Fruit fly (Drosophila melanogaster) whole organism, embryonic: ENCODE measurements around the gene CG14664.

ENCODE experiments used
- CG1024 ChIP-seq: fragments of 200-800 bp; sonication (Bioruptor generic); IDR thresholded peaks from 2 replicates; pipeline ENCODE4 v1.3.6; 2022; ENCODE audit warnings: missing biosample characterization, missing genetic modification characterization
- CG10321 ChIP-seq: fragments of 200-800 bp; sonication (Bioruptor generic); IDR thresholded peaks from 2 replicates; pipeline ENCODE4 v1.3.6; 2022; ENCODE audit warnings: missing biosample characterization, missing genetic modification characterization
- CG11085 ChIP-seq: fragments of 200-800 bp; sonication (Bioruptor generic); IDR thresholded peaks from 2 replicates; pipeline ENCODE4 v1.3.6; 2022; ENCODE audit warnings: missing biosample characterization, missing genetic modification characterization
- CG11247 ChIP-seq: fragments of 200-800 bp; sonication (Bioruptor generic); IDR thresholded peaks from 2 replicates; pipeline ENCODE4 v1.3.6; 2022; ENCODE audit warnings: missing biosample characterization, missing genetic modification characterization
- CG11560 ChIP-seq: fragments of 200-800 bp; sonication (Bioruptor generic); IDR thresholded peaks from 3 replicates; pipeline ENCODE4 v1.3.6; 2022; ENCODE audit warnings: missing biosample characterization, missing genetic modification characterization
- CG12391 ChIP-seq: fragments of 200-800 bp; sonication (Bioruptor generic); optimal IDR thresholded peaks from 3 replicates; lab custom pipeline; 2018; ENCODE audit warnings: missing biosample characterization, mild to moderate bottlenecking, missing genetic modification characterization, moderate library complexity
- CG13287 ChIP-seq: fragments of 200-800 bp; sonication (Bioruptor generic); IDR thresholded peaks from 2 replicates; pipeline ENCODE4 v1.3.6; 2022; ENCODE audit warnings: missing biosample characterization, missing genetic modification characterization; ENCODE audit not compliant: partially characterized antibody
- CG13296 ChIP-seq: fragments of 200-800 bp; sonication (Bioruptor generic); optimal IDR thresholded peaks from 3 replicates; lab custom pipeline; 2018; ENCODE audit warnings: missing biosample characterization, mild to moderate bottlenecking, missing genetic modification characterization
- CG15479 ChIP-seq: fragments of 200-800 bp; sonication (Bioruptor generic); optimal IDR thresholded peaks from 3 replicates; lab custom pipeline; 2019; ENCODE audit warnings: missing biosample characterization, mild to moderate bottlenecking, missing genetic modification characterization, moderate library complexity
- CG18011 ChIP-seq: fragments of 200-800 bp; sonication (Bioruptor generic); optimal IDR thresholded peaks from 2 replicates; lab custom pipeline; 2017; ENCODE audit warnings: missing biosample characterization, missing genetic modification characterization, mild to moderate bottlenecking, moderate library complexity, missing genotype
- CG30020 ChIP-seq: fragments of 200-800 bp; optimal IDR thresholded peaks from 2 replicates; lab custom pipeline; 2019; ENCODE audit warnings: missing biosample characterization, mild to moderate bottlenecking, missing genetic modification characterization, moderate library complexity
- CG34422 ChIP-seq: fragments of 200-800 bp; sonication (Bioruptor generic); IDR thresholded peaks from 3 replicates; pipeline ENCODE4 v1.3.6; 2022; ENCODE audit warnings: missing biosample characterization, missing genetic modification characterization
- CG4820 ChIP-seq: fragments of 200-800 bp; sonication (Bioruptor generic); optimal IDR thresholded peaks from 3 replicates; lab custom pipeline; 2016; ENCODE audit warnings: missing biosample characterization, missing genetic modification characterization
- CG4854 ChIP-seq: fragments of 200-800 bp; sonication (Bioruptor generic); optimal IDR thresholded peaks from 2 replicates; lab custom pipeline; 2016; ENCODE audit warnings: missing biosample characterization, missing genetic modification characterization, inconsistent platforms
- CrebB ChIP-seq: fragments of 200-800 bp; sonication (Bioruptor generic); optimal IDR thresholded peaks from 3 replicates; lab custom pipeline; 2018; ENCODE audit warnings: missing biosample characterization, mild to moderate bottlenecking, missing genetic modification characterization
- D19A ChIP-seq: fragments of 200-800 bp; optimal IDR thresholded peaks from 3 replicates; lab custom pipeline; 2019; ENCODE audit warnings: missing biosample characterization, mild to moderate bottlenecking, missing genetic modification characterization, moderate library complexity
- Doc3 ChIP-seq: fragments of 200-800 bp; sonication (Bioruptor generic); IDR thresholded peaks from 3 replicates; pipeline ENCODE4 v1.3.6; 2022; ENCODE audit warnings: missing biosample characterization, missing genetic modification characterization; ENCODE audit not compliant: partially characterized antibody
- Eip74EF ChIP-seq, 2 experiments: fragments of 200-800 bp in 1 of 2; fragments of >200 bp in 1 of 2; sonication (Bioruptor generic) in 1 of 2; optimal IDR thresholded peaks; 2 replicates each; lab custom pipeline; 2017 to 2019; ENCODE audit warnings: missing biosample characterization in 2 of 2, missing genetic modification characterization in 2 of 2, mild to moderate bottlenecking in 1 of 2, moderate library complexity in 1 of 2
- Ets97D ChIP-seq: fragments of 200-800 bp; sonication (Bioruptor generic); optimal IDR thresholded peaks from 3 replicates; lab custom pipeline; 2016; ENCODE audit warnings: missing biosample characterization, missing genetic modification characterization
- H2.0 ChIP-seq: fragments of 200-800 bp; sonication (Bioruptor generic); IDR thresholded peaks from 2 replicates; pipeline ENCODE4 v1.3.6; 2022; ENCODE audit warnings: missing biosample characterization, missing genetic modification characterization
- Kr ChIP-seq: fragments of 200-800 bp; sonication (Bioruptor generic); optimal IDR thresholded peaks from 2 replicates; lab custom pipeline; 2017; ENCODE audit warnings: missing biosample characterization, mild to moderate bottlenecking, missing genetic modification characterization
- Lpt ChIP-seq: fragments of >200 bp; optimal IDR thresholded peaks from 2 replicates; lab custom pipeline; 2018; ENCODE audit warnings: missing biosample characterization, missing genetic modification characterization
- Myb ChIP-seq: fragments of 200-800 bp; sonication (Bioruptor generic); optimal IDR thresholded peaks from 2 replicates; lab custom pipeline; 2016; ENCODE audit warnings: missing biosample characterization, missing genetic modification characterization
- Nf-YC ChIP-seq: fragments of 200-800 bp; optimal IDR thresholded peaks from 3 replicates; lab custom pipeline; 2019; ENCODE audit warnings: missing biosample characterization, mild to moderate bottlenecking, missing genetic modification characterization, moderate library complexity
- Ptx1 ChIP-seq: fragments of 200-800 bp; sonication (Bioruptor generic); IDR thresholded peaks from 2 replicates; pipeline ENCODE4 v1.3.6; 2022; ENCODE audit warnings: missing biosample characterization, missing genetic modification characterization
- amos ChIP-seq: fragments of 200-800 bp; sonication (Bioruptor generic); IDR thresholded peaks from 2 replicates; pipeline ENCODE4 v1.3.6; 2022; ENCODE audit warnings: missing biosample characterization, missing genetic modification characterization; ENCODE audit not compliant: partially characterized antibody
- cato ChIP-seq: fragments of 200-800 bp; sonication (Bioruptor generic); optimal IDR thresholded peaks from 2 replicates; lab custom pipeline; 2016; ENCODE audit warnings: missing biosample characterization, missing genetic modification characterization, borderline replicate concordance
- danr ChIP-seq: fragments of 200-800 bp; sonication (Bioruptor generic); IDR thresholded peaks from 2 replicates; pipeline ENCODE4 v1.3.6; 2022; ENCODE audit warnings: missing biosample characterization, missing genetic modification characterization
- disco-r ChIP-seq: fragments of 200-800 bp; sonication (Bioruptor generic); optimal IDR thresholded peaks from 2 replicates; lab custom pipeline; 2016; ENCODE audit warnings: missing biosample characterization, missing genetic modification characterization
- emc ChIP-seq: fragments of 200-800 bp; sonication (Bioruptor generic); optimal IDR thresholded peaks from 2 replicates; lab custom pipeline; 2016; ENCODE audit warnings: missing biosample characterization, missing genetic modification characterization
- ftz-f1 ChIP-seq: fragments of 200-800 bp; sonication (Bioruptor generic); optimal IDR thresholded peaks from 2 replicates; lab custom pipeline; 2016; ENCODE audit warnings: missing biosample characterization, missing genetic modification characterization
- gfzf ChIP-seq: fragments of 200-800 bp; sonication (Bioruptor generic); optimal IDR thresholded peaks from 2 replicates; lab custom pipeline; 2016; ENCODE audit warnings: missing biosample characterization, mild to moderate bottlenecking, missing genetic modification characterization, moderate library complexity
- ham ChIP-seq: fragments of 200-800 bp; sonication (Bioruptor generic); IDR thresholded peaks from 2 replicates; pipeline ENCODE4 v1.3.6; 2022; ENCODE audit warnings: missing biosample characterization, missing genetic modification characterization
- hth ChIP-seq: fragments of >200 bp; optimal IDR thresholded peaks from 2 replicates; lab custom pipeline; 2017; ENCODE audit warnings: inconsistent platforms
- lbe ChIP-seq: fragments of 200-800 bp; sonication (Bioruptor generic); optimal IDR thresholded peaks from 2 replicates; lab custom pipeline; 2016; ENCODE audit warnings: missing biosample characterization, mild to moderate bottlenecking, missing genetic modification characterization
- lmd ChIP-seq: fragments of 200-800 bp; sonication (Bioruptor generic); IDR thresholded peaks from 2 replicates; pipeline ENCODE4 v1.3.6; 2022; ENCODE audit warnings: missing biosample characterization, missing genetic modification characterization
- pan ChIP-seq, 4 experiments: fragments of >200 bp in 3 of 4; fragments of 200-800 bp in 1 of 4; sonication (Bioruptor generic) in 1 of 4; optimal IDR thresholded peaks in 3 of 4; IDR thresholded peaks in 1 of 4; 2 replicates each; pipeline versions ENCODE4 v1.3.6 to Lab custom; 2017 to 2022; ENCODE audit warnings: missing biosample characterization in 2 of 4, missing genetic modification characterization in 2 of 4, mixed read lengths in 1 of 4
- pita ChIP-seq: fragments of 200-800 bp; sonication (Bioruptor generic); optimal IDR thresholded peaks from 2 replicates; lab custom pipeline; 2017; ENCODE audit warnings: missing biosample characterization, mild to moderate bottlenecking, missing genetic modification characterization
- ranshi ChIP-seq: fragments of 200-800 bp; sonication (Bioruptor generic); IDR thresholded peaks from 2 replicates; pipeline ENCODE4 v1.3.6; 2022; ENCODE audit warnings: missing biosample characterization, missing genetic modification characterization
- sens-2 ChIP-seq: fragments of 200-800 bp; sonication (Bioruptor generic); IDR thresholded peaks from 2 replicates; pipeline ENCODE4 v1.3.6; 2022; ENCODE audit warnings: missing biosample characterization, missing genetic modification characterization
- sim ChIP-seq: fragments of 200-800 bp; sonication (Bioruptor generic); IDR thresholded peaks from 2 replicates; pipeline ENCODE4 v1.3.6; 2022; ENCODE audit warnings: missing biosample characterization, missing genetic modification characterization
- toy ChIP-seq: fragments of 200-800 bp; sonication (Bioruptor generic); IDR thresholded peaks from 2 replicates; pipeline ENCODE4 v1.3.6; 2022; ENCODE audit warnings: missing biosample characterization, missing genetic modification characterization
- vvl ChIP-seq: fragments of 200-800 bp; sonication (Bioruptor generic); IDR thresholded peaks from 2 replicates; pipeline ENCODE4 v1.3.6; 2022; ENCODE audit warnings: missing biosample characterization, missing genetic modification characterization
- wek ChIP-seq: fragments of 200-800 bp; sonication (Bioruptor generic); optimal IDR thresholded peaks from 3 replicates; lab custom pipeline; 2018; ENCODE audit warnings: missing biosample characterization, mild to moderate bottlenecking, missing genetic modification characterization, moderate library complexity
- zen ChIP-seq: fragments of 200-800 bp; sonication (Bioruptor generic); optimal IDR thresholded peaks from 3 replicates; lab custom pipeline; 2018; ENCODE audit warnings: missing biosample characterization, mild to moderate bottlenecking, missing genetic modification characterization, moderate library complexity
- zen2 ChIP-seq: fragments of 200-800 bp; sonication (Bioruptor generic); IDR thresholded peaks from 3 replicates; pipeline ENCODE4 v1.3.6; 2022; ENCODE audit warnings: missing biosample characterization, missing genetic modification characterization; ENCODE audit not compliant: partially characterized antibody
- zf30C ChIP-seq: fragments of 200-800 bp; sonication (Bioruptor generic); optimal IDR thresholded peaks from 3 replicates; lab custom pipeline; 2018; ENCODE audit warnings: missing biosample characterization, mild to moderate bottlenecking, missing genetic modification characterization

The CG14664 gene

dm6 chr3R:5215334-5216307 lies 8.3 kb upstream of the CG14664 start (continued):
- TF ChIP-seq Nf-YC (tag; lab: Kevin White, UChicago) (peak; percentile 1), Ptx1 (GFP tag; lab: Robert Waterston, UW) (peak; percentile 69), CG4820 (GFP tag; lab: Kevin White, UChicago) (peak; percentile 96), hth (lab: Kevin White, UChicago) (no peak), sim (GFP tag; lab: Robert Waterston, UW) (peak; percentile 99), CG18011 (peak; percentile 76), zen (tag; lab: Kevin White, UChicago) (peak; percentile 89), cato (GFP tag; lab: Kevin White, UChicago) (peak; percentile 97), CG11085 (GFP tag; lab: Robert Waterston, UW) (peak; percentile 79), Lpt (no peak), CG30020 (tag; lab: Kevin White, UChicago) (peak; percentile 68), CG11247 (GFP tag; lab: Robert Waterston, UW) (peak; percentile 90), zen2 (no peak), disco-r (GFP tag; lab: Kevin White, UChicago) (peak; percentile 98), lbe (GFP tag; lab: Kevin White, UChicago) (peak; percentile 77), CG11560 (tag; lab: Robert Waterston, UW) (peak; percentile 60; the same call in 1 of the 3 replicates), ham (GFP tag; lab: Robert Waterston, UW) (0 out of 2 replicates have a peak, but pooled peaks have one; percentile 14), gfzf (GFP tag; lab: Kevin White, UChicago) (peak; percentile 45), sens-2 (GFP tag; lab: Robert Waterston, UW) (peak; percentile 96), CG4854 (GFP tag; lab: Kevin White, UChicago) (peak; percentile 98), ftz-f1 (GFP tag; lab: Kevin White, UChicago) (peak; percentile 81), Kr (GFP tag; lab: Kevin White, UChicago) (peak; percentile 100), Eip74EF (GFP tag; optimal IDR thresholded peaks at IDR 0.05; lab: Kevin White, UChicago) (peak in 1 of 2 experiments; percentile 89), ranshi (GFP tag; lab: Robert Waterston, UW) (peak; percentile 94), D19A (tag; lab: Kevin White, UChicago) (peak; percentile 91), Ets97D (GFP tag; lab: Kevin White, UChicago) (peak; percentile 91), vvl (GFP tag; lab: Robert Waterston, UW) (peak; percentile 97), CG13287 (no peak), emc (peak; percentile 77), CG13296 (GFP tag; lab: Kevin White, UChicago) (peak; percentile 73), CG34422 (GFP tag; lab: Robert Waterston, UW) (peak; percentile 82), Doc3 (no peak), lmd (GFP tag; lab: Robert Waterston, UW) (peak; percentile 63), toy (GFP tag; lab: Robert Waterston, UW) (peak; percentile 75; the same call in 1 of the 2 replicates), CG12391 (tag; lab: Kevin White, UChicago) (peak; percentile 89), CG1024 (GFP tag; lab: Robert Waterston, UW) (peak; percentile 98), CG15479 (GFP tag; lab: Kevin White, UChicago) (peak; percentile 82), pita (no peak), pan (optimal IDR thresholded peaks at IDR 0.05; lab: Kevin White, UChicago) (no peak), pan (GFP tag; optimal IDR thresholded peaks at IDR 0.05 in 1 of 2, IDR thresholded peaks at IDR 0.05 in 1 of 2) (peak in 1 of 2 experiments; percentile 90), CrebB (tag; lab: Kevin White, UChicago) (peak; percentile 95), CG10321 (peak; percentile 48), Myb (GFP tag; lab: Kevin White, UChicago) (peak; percentile 82), zf30C (GFP tag; lab: Kevin White, UChicago) (peak; percentile 1), wek (GFP tag; lab: Kevin White, UChicago) (peak; percentile 99), amos (GFP tag; lab: Robert Waterston, UW) (no peak), H2.0 (GFP tag; lab: Robert Waterston, UW) (peak; percentile 82), danr (GFP tag; lab: Robert Waterston, UW) (peak; percentile 87)
